Fruit fly (Drosophila melanogaster): ENCODE measurements around the gene CG43783.

Gene CG43783

DNA sequence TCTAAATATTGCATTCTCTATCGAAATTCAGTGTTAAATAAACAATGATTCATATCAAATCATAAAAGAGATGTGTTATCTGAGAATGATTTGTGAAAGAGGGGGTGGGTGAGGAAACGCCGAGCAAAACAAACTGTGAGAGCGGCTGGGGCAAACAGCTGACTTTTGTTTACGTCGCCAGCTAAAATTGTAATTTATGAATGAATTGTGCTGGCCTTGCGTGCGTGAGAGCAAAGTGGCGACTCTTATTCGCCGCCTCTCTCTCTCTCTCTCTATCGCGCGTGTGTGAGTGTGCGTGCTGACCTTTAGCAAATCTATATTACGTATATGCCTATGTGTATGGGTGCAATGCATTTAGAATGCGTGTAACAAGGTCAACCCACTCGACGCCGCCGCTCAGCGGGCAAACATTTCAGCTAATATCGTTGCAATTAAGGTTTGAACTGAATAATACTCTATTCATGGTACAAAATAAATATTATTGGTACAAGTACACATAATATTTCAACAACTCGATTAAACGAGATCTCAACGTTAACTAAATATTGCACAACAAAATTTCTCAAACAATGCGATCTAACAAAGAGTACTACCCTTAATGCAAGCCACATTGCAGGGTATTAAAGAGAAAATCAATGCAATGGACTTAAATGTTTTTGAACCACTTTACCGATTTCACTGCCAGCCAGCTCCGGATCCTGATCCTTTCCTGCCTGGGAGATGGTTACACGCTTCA is 24.8 kb upstream of the CG43783 start (continued):
- TF ChIP-seq crc (GFP tag; optimal IDR thresholded peaks at IDR 0.05) (no peak), CG18764 (GFP tag; optimal IDR thresholded peaks at IDR 0.05) (no peak), run (tag; optimal IDR thresholded peaks at IDR 0.05) (no peak), grau (tag; optimal IDR thresholded peaks at IDR 0.05) (no peak), Jarid2 (GFP tag; optimal IDR thresholded peaks at IDR 0.05) (no peak), ftz-f1 (GFP tag; optimal IDR thresholded peaks at IDR 0.05) (peak; percentile 94), danr (GFP tag; IDR thresholded peaks at IDR 0.05) (no peak), Nf-YC (tag; optimal IDR thresholded peaks at IDR 0.05) (peak; percentile 8), CG32767 (GFP tag; IDR thresholded peaks at IDR 0.05) (no peak), D19B (GFP tag; optimal IDR thresholded peaks at IDR 0.05) (no peak), CG17912 (GFP tag; optimal IDR thresholded peaks at IDR 0.05) (no peak), CG18619 (GFP tag; optimal IDR thresholded peaks at IDR 0.05) (no peak), dm (GFP tag; optimal IDR thresholded peaks at IDR 0.05) (no peak), Drgx (GFP tag; IDR thresholded peaks at IDR 0.05) (peak; percentile 73), caup (GFP tag; optimal IDR thresholded peaks at IDR 0.05; ENCODE audit: severe bottlenecking) (no peak), Rx (GFP tag; IDR thresholded peaks at IDR 0.05) (no peak), CG34376 (GFP tag; optimal IDR thresholded peaks at IDR 0.05) (peak; percentile 47), CG5180 (GFP tag; optimal IDR thresholded peaks at IDR 0.05) (no peak), Asciz (GFP tag; optimal IDR thresholded peaks at IDR 0.05) (no peak), CG17612 (GFP tag; IDR thresholded peaks at IDR 0.05) (no peak), CG16863 (GFP tag; optimal IDR thresholded peaks at IDR 0.05) (no peak), kah (GFP tag; optimal IDR thresholded peaks at IDR 0.05) (peak; percentile 42), zfh1 (GFP tag; IDR thresholded peaks at IDR 0.05) (no peak), sc (optimal IDR thresholded peaks at IDR 0.05) (no peak), sc (GFP tag; optimal IDR thresholded peaks at IDR 0.05) (no peak), CG10274 (GFP tag; optimal IDR thresholded peaks at IDR 0.05) (no peak), sens (GFP tag) (peak; percentile 85), D19A (tag; optimal IDR thresholded peaks at IDR 0.05) (no peak), sim (GFP tag; IDR thresholded peaks at IDR 0.05) (no peak), CG32532 (GFP tag; IDR thresholded peaks at IDR 0.05) (no peak), Hr51 (GFP tag; optimal IDR thresholded peaks at IDR 0.05) (peak in 1 of 2 experiments; percentile 26), CG12071 (GFP tag; optimal IDR thresholded peaks at IDR 0.05) (no peak), CrebB (tag; optimal IDR thresholded peaks at IDR 0.05) (peak; percentile 32), Poxn (GFP tag; IDR thresholded peaks at IDR 0.05) (no peak), chm (GFP tag; IDR thresholded peaks at IDR 0.05) (0 out of 2 replicates have a peak, but pooled peaks have one; percentile 54), CTCF (GFP tag; optimal IDR thresholded peaks at IDR 0.05) (no peak), gfzf (GFP tag; optimal IDR thresholded peaks at IDR 0.05) (no peak), Sox100B (GFP tag; optimal IDR thresholded peaks at IDR 0.05) (no peak), Mes4 (GFP tag; optimal IDR thresholded peaks at IDR 0.05) (peak; percentile 2), CG33213 (GFP tag; optimal IDR thresholded peaks at IDR 0.05) (no peak), CG10543 (GFP tag; optimal IDR thresholded peaks at IDR 0.05) (peak; percentile 22), CG17186 (GFP tag; optimal IDR thresholded peaks at IDR 0.05) (no peak), dmrt11E (tag; optimal IDR thresholded peaks at IDR 0.05) (peak; percentile 17), fd64A (GFP tag; optimal IDR thresholded peaks at IDR 0.05) (no peak), Adf1 (GFP tag; IDR thresholded peaks at IDR 0.05) (peak; percentile 11; the same call in 1 of the 2 replicates), pan (optimal IDR thresholded peaks at IDR 0.05) (no peak), pan (GFP tag; optimal IDR thresholded peaks at IDR 0.05 in 1 of 2, IDR thresholded peaks at IDR 0.05 in 1 of 2) (peak in 1 of 2 experiments; percentile 26), cg (GFP tag; optimal IDR thresholded peaks at IDR 0.05) (peak; percentile 92), Lhr (GFP tag; optimal IDR thresholded peaks at IDR 0.05) (no peak), bab2 (GFP tag; optimal IDR thresholded peaks at IDR 0.05) (no peak), Oaz (GFP tag; IDR thresholded peaks at IDR 0.05) (no peak)

Data from whole organism, embryonic.